Fruit fly (Drosophila melanogaster) whole organism: ENCODE measurements around the gene Gug.

Experiments used
- CG8478 ChIP-seq: fragments of >200 bp; optimal IDR thresholded peaks from 2 replicates; lab custom pipeline; 2018; ENCODE audit warnings: inconsistent platforms
- Dll ChIP-seq: fragments of >200 bp; optimal IDR thresholded peaks from 2 replicates; lab custom pipeline; 2017
- EcR ChIP-seq, 2 experiments: fragments of >200 bp; optimal IDR thresholded peaks; 2 replicates each; lab custom pipeline; 2017; ENCODE audit warnings: missing biosample characterization in 2 of 2, missing genetic modification characterization in 2 of 2, missing genetic modification reagents in 2 of 2
- pan ChIP-seq: fragments of >200 bp; optimal IDR thresholded peaks from 2 replicates; lab custom pipeline; 2017
- psq ChIP-seq: fragments of >200 bp; optimal IDR thresholded peaks from 2 replicates; lab custom pipeline; 2017

DNA sequence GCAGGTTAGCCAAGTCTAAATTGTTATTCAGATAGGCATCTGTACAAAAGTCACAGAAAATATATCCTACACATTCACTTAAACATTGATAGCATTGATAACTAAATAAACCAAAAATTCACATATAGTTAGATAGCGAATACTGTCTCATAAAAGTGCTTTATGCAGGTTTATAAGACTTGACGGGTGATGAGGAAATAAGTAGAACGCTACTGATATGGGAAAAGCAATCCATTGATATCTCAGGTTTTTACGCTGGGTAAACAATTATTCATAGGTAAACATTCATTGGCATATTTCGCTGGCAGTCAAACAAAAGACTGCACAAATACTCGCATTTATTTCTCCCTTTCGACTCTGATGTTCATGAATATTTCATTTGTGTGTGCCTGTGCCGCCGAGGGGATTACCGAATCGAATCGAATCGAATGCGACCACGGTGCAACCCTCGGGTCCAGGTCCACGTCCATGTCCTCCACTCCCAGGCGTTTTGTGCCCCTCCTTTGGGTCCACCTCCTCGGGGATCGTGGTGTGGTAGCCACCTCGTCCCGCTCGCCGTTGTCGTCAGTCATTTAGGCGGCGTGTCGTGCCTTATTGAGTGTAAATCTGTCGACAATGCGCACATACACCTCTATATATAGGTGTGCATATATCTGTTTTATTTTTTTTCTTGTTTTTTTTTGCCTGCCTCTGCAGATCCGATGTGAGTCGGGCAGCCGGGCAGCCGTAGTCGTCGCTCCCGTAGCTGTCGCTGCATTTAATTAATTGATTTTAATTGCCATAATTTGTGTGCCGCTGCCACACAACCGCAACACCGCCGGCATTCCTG lies 10.5 kb downstream of the Gug start:
- TF ChIP-seq CG8478 (lab: Kevin White, UChicago) (no peak), EcR (GFP tag; optimal IDR thresholded peaks at IDR 0.05; lab: Kevin White, UChicago) (no peak), psq (no peak), pan (lab: Kevin White, UChicago) (no peak), Dll (lab: Kevin White, UChicago) (no peak)
